Worm (Caenorhabditis elegans): ENCODE data around the gene srx-131.

DNA sequence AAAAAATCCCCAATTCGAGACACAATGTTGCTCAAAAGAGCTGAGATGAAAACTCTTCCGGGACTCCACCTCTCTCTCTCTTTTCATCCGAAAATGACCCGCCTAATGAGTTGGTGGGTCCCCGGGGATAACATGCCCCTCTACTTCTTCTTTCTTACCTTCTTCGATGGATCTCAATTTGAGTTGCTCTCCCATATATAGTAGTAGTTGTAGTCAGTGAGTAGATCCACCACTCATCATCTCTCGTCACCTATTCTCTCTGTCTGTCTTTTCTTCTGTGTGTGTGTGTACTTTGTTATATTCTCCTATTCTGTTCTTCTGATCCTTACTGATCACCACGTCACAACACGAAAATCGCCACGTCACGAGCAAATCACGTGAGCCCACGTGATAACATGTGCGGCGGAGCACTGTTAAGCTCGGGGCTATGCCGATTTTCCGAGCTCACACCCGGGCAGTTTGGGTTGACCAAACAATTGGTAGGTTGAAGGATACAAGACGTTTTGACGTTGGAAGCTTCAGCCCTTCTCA, 48.9 kb upstream of the srx-131 start, which contains the start of gene twk-32:
- TF ChIP-seq ama-1 (optimal IDR thresholded peaks at IDR 0.05) (no peak), flt-1 (GFP tag; IDR thresholded peaks at IDR 0.05) (no peak), ets-7 (tag; optimal IDR thresholded peaks at IDR 0.05) (no peak), ceh-36 (tag; optimal IDR thresholded peaks at IDR 0.05) (no peak), tra-4 (tag; optimal IDR thresholded peaks at IDR 0.05) (no peak), hnd-1 (tag; optimal IDR thresholded peaks at IDR 0.05) (no peak), sea-1 (GFP tag; conservative IDR thresholded peaks at IDR 0.05) (no peak)
